Worm (Caenorhabditis elegans): Measurements from ENCODE around the gene F44E5.4.
A peak's percentile ranks its signal among the peaks of the same experiment; 100 is the strongest.

F44E5.4 gene

DNA sequence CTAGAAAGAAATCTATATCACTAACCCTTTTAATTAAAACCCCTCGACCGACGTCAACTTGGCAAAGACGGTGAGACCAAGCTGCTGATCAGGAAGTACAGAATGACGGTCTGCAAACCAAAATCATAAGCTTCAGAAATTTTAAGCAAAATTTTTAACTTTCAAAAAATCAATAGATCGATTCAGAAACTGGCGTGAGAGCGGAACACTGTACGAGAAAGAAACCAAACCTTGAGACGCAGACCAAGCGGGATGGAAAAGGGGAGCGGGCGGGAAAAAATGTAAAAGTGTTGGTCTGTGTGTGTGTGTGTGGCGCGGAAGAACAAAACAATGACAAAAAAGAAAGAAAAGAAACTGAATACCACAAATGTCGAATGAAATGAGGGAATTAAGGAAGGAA is 10.6 kb downstream of the F44E5.4 start, which contains the start of the genes F44E5.17 and gpb-1:
Gene F44E5.17 (minus strand): TSS at position 101 of the 400 bp plus-strand sequence.
Gene gpb-1 (minus strand): TSS at position 118 of the 400 bp plus-strand sequence.
- no peak for TF ChIP-seq jun-1 (tag; optimal IDR thresholded peaks at IDR 0.05)
- TF ChIP-seq sea-2 (GFP tag; optimal IDR thresholded peaks at IDR 0.05), result no peak
- no peak for TF ChIP-seq aly-2 (tag; optimal IDR thresholded peaks at IDR 0.05)
- no peak for TF ChIP-seq elt-2 (tag; optimal IDR thresholded peaks at IDR 0.05)
- TF ChIP-seq ceh-28 (tag; optimal IDR thresholded peaks at IDR 0.05), result peak; percentile 29
- TF ChIP-seq nhr-11 (tag; optimal IDR thresholded peaks at IDR 0.05), result no peak
- TF ChIP-seq ztf-4 (tag; optimal IDR thresholded peaks at IDR 0.05), result no peak

- no peak for TF ChIP-seq lsy-12 (tag; optimal IDR thresholded peaks at IDR 0.05)
- TF ChIP-seq pha-4 (tag; optimal IDR thresholded peaks at IDR 0.05), result peak; percentile 26
- TF ChIP-seq elt-1 (tag; optimal IDR thresholded peaks at IDR 0.05), result no peak
- TF ChIP-seq ZK546.5 (tag; optimal IDR thresholded peaks at IDR 0.05), result no peak
- no peak for TF ChIP-seq mml-1 (tag; optimal IDR thresholded peaks at IDR 0.05)
- peak; percentile 1 for TF ChIP-seq nfya-1 (tag; optimal IDR thresholded peaks at IDR 0.05; ENCODE audit: insufficient read depth)
- no peak for TF ChIP-seq daf-12 (tag; optimal IDR thresholded peaks at IDR 0.05)
Observed at ce11 chrII:11747889-11748288, 11.2 kb downstream of the F44E5.4 start.

DNA sequence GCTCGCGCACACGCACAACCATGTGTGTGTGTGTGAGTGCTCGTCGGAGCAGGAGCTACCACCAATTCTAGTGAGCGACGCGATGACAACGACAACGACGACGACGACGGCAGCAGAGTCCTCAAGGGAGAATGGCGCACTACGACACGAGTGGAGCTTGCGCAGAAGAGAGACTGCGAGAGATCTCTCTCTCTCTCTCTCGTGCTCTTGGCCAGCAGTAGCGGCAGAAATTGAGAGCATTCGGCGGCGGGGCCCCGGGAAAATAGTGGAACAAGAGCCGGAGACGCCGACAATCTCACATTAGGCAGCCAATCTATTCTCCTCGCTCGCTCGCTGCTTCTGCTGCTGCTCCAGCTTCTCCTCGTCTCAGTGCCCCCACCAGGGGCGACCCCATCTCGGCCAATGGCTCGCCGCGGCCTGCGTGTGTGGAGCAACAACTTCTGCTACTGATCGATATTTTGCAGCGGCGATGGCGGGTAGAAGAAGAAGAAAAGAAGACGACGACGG is 12.3 kb downstream of the F44E5.4 start:
- TF ChIP-seq elt-3 (tag; optimal IDR thresholded peaks at IDR 0.05) (no peak), zag-1 (tag; optimal IDR thresholded peaks at IDR 0.05) (peak; percentile 22), nhr-237 (tag; optimal IDR thresholded peaks at IDR 0.05) (no peak), mdl-1 (tag; optimal IDR thresholded peaks at IDR 0.05) (peak; percentile 15), lin-39 (tag; optimal IDR thresholded peaks at IDR 0.05) (peak; percentile 92), nhr-12 (tag; optimal IDR thresholded peaks at IDR 0.05) (no peak), lin-15B (tag; optimal IDR thresholded peaks at IDR 0.05) (peak; percentile 24), ama-1 (optimal IDR thresholded peaks at IDR 0.05) (peak; percentile 69), pqm-1 (tag; optimal IDR thresholded peaks at IDR 0.05) (no peak), nfya-1 (tag; optimal IDR thresholded peaks at IDR 0.05; ENCODE audit: insufficient read depth) (peak; percentile 90), hmg-11 (tag; optimal IDR thresholded peaks at IDR 0.05) (peak; percentile 70), snpc-4 (tag; optimal IDR thresholded peaks at IDR 0.05) (peak; percentile 8), skn-1 (tag; optimal IDR thresholded peaks at IDR 0.05) (peak; percentile 9), ceh-82 (tag; optimal IDR thresholded peaks at IDR 0.05) (peak; percentile 53), ceh-16 (tag; optimal IDR thresholded peaks at IDR 0.05) (no peak), ceh-28 (tag; optimal IDR thresholded peaks at IDR 0.05) (peak; percentile 32), mml-1 (tag; optimal IDR thresholded peaks at IDR 0.05) (no peak), elt-2 (tag; optimal IDR thresholded peaks at IDR 0.05) (no peak), egl-5 (tag; optimal IDR thresholded peaks at IDR 0.05) (peak; percentile 50), fkh-10 (GFP tag; optimal IDR thresholded peaks at IDR 0.05) (peak; percentile 30), pha-4 (tag; optimal IDR thresholded peaks at IDR 0.05) (no peak), tbx-2 (tag; optimal IDR thresholded peaks at IDR 0.05) (peak; percentile 47), egl-27 (tag; optimal IDR thresholded peaks at IDR 0.05) (peak; percentile 70), lsy-12 (tag; optimal IDR thresholded peaks at IDR 0.05) (peak; percentile 59), sea-2 (GFP tag; optimal IDR thresholded peaks at IDR 0.05) (peak; percentile 32), elt-1 (tag; optimal IDR thresholded peaks at IDR 0.05) (peak; percentile 4), nhr-25 (tag; optimal IDR thresholded peaks at IDR 0.05) (no peak)

- TF ChIP-seq ama-1 (optimal IDR thresholded peaks at IDR 0.05) (no peak), nhr-12 (tag; optimal IDR thresholded peaks at IDR 0.05) (no peak), ztf-4 (tag; optimal IDR thresholded peaks at IDR 0.05) (no peak), fkh-10 (GFP tag; optimal IDR thresholded peaks at IDR 0.05) (no peak), nhr-23 (tag; optimal IDR thresholded peaks at IDR 0.05) (no peak), nhr-28 (tag; optimal IDR thresholded peaks at IDR 0.05) (no peak), lin-39 (tag; optimal IDR thresholded peaks at IDR 0.05) (no peak)
Observed at ce11 chrII:11742320-11742719, 16.8 kb downstream of the F44E5.4 start.

DNA sequence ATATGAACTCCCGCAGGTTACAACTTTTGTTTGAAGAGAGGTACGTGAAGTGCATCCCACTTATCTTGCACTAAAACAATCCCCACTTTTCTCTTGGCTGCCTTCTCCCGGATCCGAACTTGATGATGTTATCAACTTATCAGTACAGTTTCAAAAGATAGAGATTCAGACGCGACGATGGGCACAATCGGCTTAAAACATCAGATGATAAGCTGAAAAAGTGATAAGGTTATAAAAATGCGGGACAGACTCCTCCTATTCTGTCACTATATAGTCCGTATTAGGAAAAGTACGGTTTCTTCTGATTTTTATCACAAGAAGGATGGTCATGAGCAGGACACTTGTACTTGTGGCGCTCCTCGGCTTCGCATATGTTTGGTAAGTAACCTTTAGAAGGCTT is 19.9 kb downstream of the F44E5.4 start, which contains the start of gene ctsa-1.2:
Gene ctsa-1.2 (plus strand): TSS at position 160 of the 400 bp plus-strand sequence.
- TF ChIP-seq elt-2 (tag; optimal IDR thresholded peaks at IDR 0.05), result peak; percentile 94
- no peak for TF ChIP-seq fkh-10 (GFP tag; optimal IDR thresholded peaks at IDR 0.05)
- peak; percentile 94 for TF ChIP-seq pqm-1 (tag; optimal IDR thresholded peaks at IDR 0.05)

Data from whole organism, L3 larva.